Fruit fly (Drosophila melanogaster): ENCODE measurements around the gene Ilp1.

- no peak for TF ChIP-seq CG8478 (optimal IDR thresholded peaks at IDR 0.05)
- TF ChIP-seq CTCF (optimal IDR thresholded peaks at IDR 0.05): no peak
Observed at dm6 chr3L:9837053-9837452, 38.8 kb downstream of the Ilp1 start.
